Worm (Caenorhabditis elegans) whole organism, young adult: ENCODE measurements around the gene tag-151.
A peak's percentile ranks its signal among the peaks of the same experiment; 100 is the strongest.

Experiments
- B0019.2 ChIP-seq: fragments of 200-800 bp; sonication (Bioruptor generic); conservative IDR thresholded peaks from 2 replicates; pipeline ENCODE4 v1.3.6; 2022; ENCODE audit warnings: missing genetic modification reagents, missing genetic modification characterization, missing compliant biosample characterization
- B0261.1 ChIP-seq: sonication (generic microtip); optimal IDR thresholded peaks from 2 replicates; lab custom pipeline; 2016; ENCODE audit warnings: mild to moderate bottlenecking, missing genetic modification characterization, moderate library complexity, missing compliant biosample characterization
- B0336.3 ChIP-seq: fragments of 200-800 bp; sonication (Bioruptor generic); IDR thresholded peaks from 2 replicates; pipeline ENCODE4 v1.3.6; 2022; ENCODE audit warnings: missing genetic modification characterization, missing compliant biosample characterization
- F22D6.2 ChIP-seq: sonication (generic microtip); optimal IDR thresholded peaks from 2 replicates; lab custom pipeline; 2016; ENCODE audit warnings: mild to moderate bottlenecking, missing genetic modification characterization, missing compliant biosample characterization
- F33H1.4 ChIP-seq: fragments of 200-800 bp; sonication (Bioruptor generic); IDR thresholded peaks from 2 replicates; pipeline ENCODE4 v1.3.6; 2022; ENCODE audit warnings: missing genetic modification reagents, missing genetic modification characterization, missing compliant biosample characterization
- F37B4.10 ChIP-seq: fragments of 200-800 bp; sonication (Bioruptor generic); IDR thresholded peaks from 2 replicates; pipeline ENCODE4 v1.3.6; 2022; ENCODE audit warnings: missing genetic modification characterization, missing compliant biosample characterization
- F49E8.2 ChIP-seq: sonication (generic microtip); optimal IDR thresholded peaks from 3 replicates; lab custom pipeline; 2017; ENCODE audit warnings: missing genetic modification characterization, mild to moderate bottlenecking, missing compliant biosample characterization, antibody characterized with exemption, moderate library complexity; ENCODE audit not compliant: insufficient read depth
- F55B11.4 ChIP-seq: sonication (generic microtip); optimal IDR thresholded peaks from 2 replicates; lab custom pipeline; 2016; ENCODE audit warnings: missing compliant biosample characterization, missing genetic modification characterization, borderline replicate concordance; ENCODE audit not compliant: insufficient read depth
- F57C9.4 ChIP-seq: sonication (generic microtip); optimal IDR thresholded peaks from 2 replicates; lab custom pipeline; 2017; ENCODE audit warnings: mild to moderate bottlenecking, missing genetic modification characterization, missing compliant biosample characterization
- T26A5.8 ChIP-seq: sonication (generic microtip); optimal IDR thresholded peaks from 2 replicates; lab custom pipeline; 2016; ENCODE audit warnings: missing genetic modification characterization, missing compliant biosample characterization
- Y56A3A.18 ChIP-seq: fragments of 200-800 bp; sonication (Bioruptor generic); IDR thresholded peaks from 2 replicates; pipeline ENCODE4 v1.3.6; 2022; ENCODE audit warnings: missing genetic modification reagents, missing genetic modification characterization, missing compliant biosample characterization
- Y67H2A.10 ChIP-seq: fragments of 200-800 bp; sonication (Bioruptor generic); conservative IDR thresholded peaks from 2 replicates; pipeline ENCODE4 v1.3.6; 2022; ENCODE audit warnings: missing genetic modification reagents, missing genetic modification characterization, missing compliant biosample characterization
- Y95B8A.8 ChIP-seq: fragments of 200-800 bp; sonication (Bioruptor generic); IDR thresholded peaks from 2 replicates; pipeline ENCODE4 v1.3.6; 2022; ENCODE audit warnings: missing genetic modification reagents, missing genetic modification characterization, missing compliant biosample characterization
- atf-7 ChIP-seq: sonication (generic microtip); optimal IDR thresholded peaks from 2 replicates; lab custom pipeline; 2017; ENCODE audit warnings: mild to moderate bottlenecking, missing genetic modification characterization, missing compliant biosample characterization
- attf-3 ChIP-seq: fragments of 200-800 bp; sonication (Bioruptor generic); conservative IDR thresholded peaks from 2 replicates; pipeline ENCODE4 v1.3.6; 2022; ENCODE audit warnings: missing genetic modification reagents, missing genetic modification characterization, missing compliant biosample characterization
- attf-5 ChIP-seq: fragments of 200-800 bp; sonication (Bioruptor generic); optimal IDR thresholded peaks from 2 replicates; lab custom pipeline; 2018; ENCODE audit warnings: mild to moderate bottlenecking, missing genetic modification characterization, missing compliant biosample characterization
- attf-6 ChIP-seq: fragments of 200-800 bp; sonication (Bioruptor generic); IDR thresholded peaks from 2 replicates; pipeline ENCODE4 v1.3.6; 2022; ENCODE audit warnings: missing genetic modification reagents, missing genetic modification characterization, missing compliant biosample characterization
- bed-2 ChIP-seq: fragments of 200-800 bp; sonication (Bioruptor generic); IDR thresholded peaks from 2 replicates; pipeline ENCODE4 v1.3.6; 2022; ENCODE audit warnings: missing genetic modification reagents, missing genetic modification characterization, missing compliant biosample characterization
- ccch-3 ChIP-seq: fragments of 200-800 bp; sonication (Bioruptor generic); optimal IDR thresholded peaks from 2 replicates; lab custom pipeline; 2018; ENCODE audit warnings: mild to moderate bottlenecking, missing genetic modification characterization, missing compliant biosample characterization
- ceh-100 ChIP-seq: fragments of 200-800 bp; sonication (Bioruptor generic); IDR thresholded peaks from 2 replicates; pipeline ENCODE4 v1.3.6; 2022; ENCODE audit warnings: missing genetic modification reagents, missing genetic modification characterization, missing compliant biosample characterization
- ceh-40 ChIP-seq: fragments of 200-800 bp; sonication (Bioruptor generic); IDR thresholded peaks from 2 replicates; pipeline ENCODE4 v1.3.6; 2022; ENCODE audit warnings: missing genetic modification characterization, missing compliant biosample characterization
- ceh-79 ChIP-seq: sonication (generic microtip); optimal IDR thresholded peaks from 2 replicates; lab custom pipeline; 2017; ENCODE audit warnings: mild to moderate bottlenecking, missing genetic modification characterization, missing compliant biosample characterization
- ceh-91 ChIP-seq: fragments of 200-800 bp; sonication (Bioruptor generic); IDR thresholded peaks from 2 replicates; pipeline ENCODE4 v1.3.6; 2022; ENCODE audit warnings: missing genetic modification reagents, missing genetic modification characterization, missing compliant biosample characterization
- chd-7 ChIP-seq: sonication (generic microtip); optimal IDR thresholded peaks from 2 replicates; lab custom pipeline; 2016; ENCODE audit warnings: mild to moderate bottlenecking, missing genetic modification characterization, moderate library complexity, missing compliant biosample characterization
- die-1 ChIP-seq: sonication (generic microtip); optimal IDR thresholded peaks from 2 replicates; lab custom pipeline; 2016; ENCODE audit warnings: missing genotype, mild to moderate bottlenecking, missing genetic modification characterization, missing compliant biosample characterization
- egl-44 ChIP-seq: fragments of 200-800 bp; sonication (Bioruptor generic); IDR thresholded peaks from 2 replicates; pipeline ENCODE4 v1.3.6; 2022; ENCODE audit warnings: missing genetic modification reagents, missing genetic modification characterization, missing compliant biosample characterization
- ekl-4 ChIP-seq: fragments of 200-800 bp; sonication (Bioruptor generic); IDR thresholded peaks from 2 replicates; pipeline ENCODE4 v1.3.6; 2022; ENCODE audit warnings: missing genetic modification reagents, missing genetic modification characterization, missing compliant biosample characterization
- ets-4 ChIP-seq: fragments of 200-800 bp; sonication (Bioruptor generic); optimal IDR thresholded peaks from 2 replicates; lab custom pipeline; 2018; ENCODE audit warnings: mild to moderate bottlenecking, missing genetic modification characterization, missing compliant biosample characterization
- hmg-20 ChIP-seq: fragments of 200-800 bp; sonication (Bioruptor generic); IDR thresholded peaks from 2 replicates; pipeline ENCODE4 v1.3.6; 2022; ENCODE audit warnings: missing genetic modification reagents, missing genetic modification characterization, missing compliant biosample characterization
- lin-26 ChIP-seq: fragments of 200-800 bp; sonication (Bioruptor generic); IDR thresholded peaks from 2 replicates; pipeline ENCODE4 v1.3.6; 2022; ENCODE audit warnings: missing genetic modification reagents, missing genetic modification characterization, missing compliant biosample characterization
- lin-54 ChIP-seq: fragments of 200-800 bp; sonication (Bioruptor generic); optimal IDR thresholded peaks from 2 replicates; lab custom pipeline; 2018; ENCODE audit warnings: mild to moderate bottlenecking, missing genetic modification characterization, missing compliant biosample characterization
- lir-1 ChIP-seq: fragments of 200-800 bp; sonication (Bioruptor generic); conservative IDR thresholded peaks from 2 replicates; pipeline ENCODE4 v1.3.6; 2022; ENCODE audit warnings: missing genetic modification reagents, missing genetic modification characterization, missing compliant biosample characterization
- madf-3 ChIP-seq: fragments of 200-800 bp; sonication (Bioruptor generic); IDR thresholded peaks from 2 replicates; pipeline ENCODE4 v1.3.6; 2022; ENCODE audit warnings: missing genetic modification reagents, missing genetic modification characterization, missing compliant biosample characterization
- mcd-1 ChIP-seq: fragments of 200-800 bp; sonication (Bioruptor generic); IDR thresholded peaks from 2 replicates; pipeline ENCODE4 v1.3.6; 2022; ENCODE audit warnings: missing genetic modification reagents, missing genetic modification characterization, missing compliant biosample characterization
- rec-8 ChIP-seq, 2 experiments: sonication (generic microtip); optimal IDR thresholded peaks; 2 replicates each; lab custom pipeline; 2016; ENCODE audit warnings: mild to moderate bottlenecking in 2 of 2, missing genetic modification characterization in 2 of 2, missing genetic modification reagents in 2 of 2, missing genotype in 2 of 2, missing biosample characterization in 1 of 2, missing compliant biosample characterization in 1 of 2, moderate library complexity in 1 of 2
- repo-1 ChIP-seq: sonication (generic microtip); optimal IDR thresholded peaks from 2 replicates; lab custom pipeline; 2017; ENCODE audit warnings: mild to moderate bottlenecking, missing genetic modification characterization, missing compliant biosample characterization
- sdz-38 ChIP-seq: sonication (generic microtip); optimal IDR thresholded peaks from 2 replicates; lab custom pipeline; 2016; ENCODE audit warnings: missing genotype, missing genetic modification characterization, missing compliant biosample characterization
- sea-2 ChIP-seq: fragments of 200-800 bp; sonication (Bioruptor generic); IDR thresholded peaks from 2 replicates; pipeline ENCODE4 v1.3.6; 2022; ENCODE audit warnings: missing genetic modification characterization, missing compliant biosample characterization
- snpc-1.3 ChIP-seq: sonication (generic microtip); optimal IDR thresholded peaks from 2 replicates; lab custom pipeline; 2017; ENCODE audit warnings: missing genetic modification characterization, mild to moderate bottlenecking, missing compliant biosample characterization, antibody characterized with exemption, moderate library complexity, missing genotype, missing genetic modification reagents; ENCODE audit not compliant: insufficient read depth
- snpc-3.4 ChIP-seq: sonication (generic microtip); optimal IDR thresholded peaks from 2 replicates; lab custom pipeline; 2017; ENCODE audit warnings: missing genetic modification characterization, mild to moderate bottlenecking, missing compliant biosample characterization, antibody characterized with exemption, moderate library complexity, missing genotype, missing genetic modification reagents
- snpc-4 ChIP-seq, 5 experiments: fragments of 150-350 bp in 1 of 5; sonication (generic microtip) in 4 of 5; optimal IDR thresholded peaks; 2 replicates each; lab custom pipeline; 2014 to 2018; ENCODE audit warnings: missing genetic modification characterization in 5 of 5, missing biosample characterization in 3 of 5, antibody characterized with exemption in 2 of 5, mild to moderate bottlenecking in 2 of 5, missing compliant biosample characterization in 2 of 5, missing genotype in 2 of 5, moderate library complexity in 2 of 5, missing genetic modification reagents in 1 of 5
- tbx-9 ChIP-seq: sonication (generic microtip); optimal IDR thresholded peaks from 2 replicates; lab custom pipeline; 2016; ENCODE audit warnings: borderline replicate concordance, missing genetic modification characterization, inconsistent platforms, missing compliant biosample characterization
- unc-62 ChIP-seq: fragments of 150-350 bp; optimal IDR thresholded peaks from 2 replicates; lab custom pipeline; 2014; ENCODE audit warnings: missing biosample characterization, missing genetic modification reagents, missing genetic modification characterization
- zim-3 ChIP-seq: sonication (generic microtip); optimal IDR thresholded peaks from 2 replicates; lab custom pipeline; 2017; ENCODE audit warnings: mild to moderate bottlenecking, missing genetic modification characterization, moderate library complexity, missing compliant biosample characterization
- ztf-22 ChIP-seq: fragments of 200-800 bp; sonication (Bioruptor generic); optimal IDR thresholded peaks from 2 replicates; lab custom pipeline; 2018; ENCODE audit warnings: mild to moderate bottlenecking, missing genetic modification characterization, moderate library complexity, missing compliant biosample characterization
- ztf-26 ChIP-seq: sonication (generic microtip); optimal IDR thresholded peaks from 2 replicates; lab custom pipeline; 2017; ENCODE audit warnings: missing genetic modification characterization, missing compliant biosample characterization
- ztf-28 ChIP-seq: fragments of 200-800 bp; sonication (Bioruptor generic); IDR thresholded peaks from 2 replicates; pipeline ENCODE4 v1.3.6; 2022; ENCODE audit warnings: missing genetic modification reagents, missing genetic modification characterization, missing compliant biosample characterization
- ztf-3 ChIP-seq: fragments of 200-800 bp; sonication (Bioruptor generic); optimal IDR thresholded peaks from 2 replicates; lab custom pipeline; 2018; ENCODE audit warnings: mild to moderate bottlenecking, missing genetic modification characterization, missing compliant biosample characterization

The tag-151 gene

DNA sequence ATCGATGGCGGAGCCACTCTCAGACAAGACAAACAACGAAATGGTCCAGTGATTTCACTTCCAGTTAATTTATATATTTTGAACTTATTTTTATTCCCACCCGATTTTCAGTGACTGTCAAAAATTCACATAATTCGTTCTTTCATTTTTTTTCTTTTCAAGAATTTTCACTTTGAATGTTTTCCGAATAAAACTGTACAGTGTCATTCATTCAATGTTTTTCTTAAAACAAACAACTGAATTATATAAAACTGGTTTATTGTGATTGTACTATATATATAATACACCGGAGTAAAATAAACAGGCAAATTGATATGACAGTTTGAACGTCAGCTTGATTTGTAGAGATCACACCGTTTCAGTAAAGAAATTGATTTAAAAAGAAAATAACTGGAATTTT lies 7.1 kb upstream of the tag-151 start (continued):
- TF ChIP-seq F55B11.4 (tag; lab: Kevin White, UChicago), result no peak
- no peak for TF ChIP-seq ztf-22 (GFP tag; lab: Kevin White, UChicago)
- no peak for TF ChIP-seq unc-62 (GFP tag; lab: Kevin White, UChicago)
- no peak for TF ChIP-seq Y56A3A.18
- TF ChIP-seq mcd-1 (GFP tag; lab: Robert Waterston, UW), result no peak
- peak; percentile 46 for TF ChIP-seq snpc-1.3 (tag; lab: Kevin White, UChicago)
- no peak for TF ChIP-seq B0019.2 (GFP tag; lab: Robert Waterston, UW)
- no peak for TF ChIP-seq tbx-9 (tag; lab: Kevin White, UChicago)
- TF ChIP-seq ceh-100, result no peak; the same call in 1 of the 2 replicates
- TF ChIP-seq lin-54 (GFP tag; lab: Kevin White, UChicago), result peak; percentile 58
- no peak; the same call in none of the 2 replicates for TF ChIP-seq Y95B8A.8 (GFP tag; lab: Robert Waterston, UW)
- no peak for TF ChIP-seq bed-2 (GFP tag; lab: Robert Waterston, UW)
- peak; percentile 48 for TF ChIP-seq snpc-3.4
- TF ChIP-seq atf-7, result peak; percentile 11
- no peak for TF ChIP-seq snpc-4 (GFP tag; optimal IDR thresholded peaks at IDR 0.05; lab: Kevin White, UChicago)
- TF ChIP-seq snpc-4 (tag; optimal IDR thresholded peaks at IDR 0.05; lab: Kevin White, UChicago), result no peak
- TF ChIP-seq B0261.1 (tag; lab: Kevin White, UChicago), result no peak
- TF ChIP-seq ceh-79 (tag; lab: Kevin White, UChicago), result no peak
- TF ChIP-seq T26A5.8, result no peak
- TF ChIP-seq lin-26, result peak; percentile 78
- TF ChIP-seq lir-1 (GFP tag; lab: Robert Waterston, UW), result no peak
- TF ChIP-seq F49E8.2 (tag; lab: Kevin White, UChicago), result peak; percentile 62
- TF ChIP-seq F22D6.2 (tag; lab: Kevin White, UChicago), result no peak
- peak; percentile 76 for TF ChIP-seq madf-3 (GFP tag; lab: Robert Waterston, UW)
- no peak for TF ChIP-seq ets-4 (GFP tag; lab: Kevin White, UChicago)
- no peak for TF ChIP-seq attf-3
- peak; percentile 53 for TF ChIP-seq repo-1 (tag; lab: Kevin White, UChicago)
- no peak for TF ChIP-seq hmg-20 (GFP tag; lab: Robert Waterston, UW)
- TF ChIP-seq attf-6, result peak; percentile 76
- no peak for TF ChIP-seq F57C9.4 (tag; lab: Kevin White, UChicago)
- TF ChIP-seq ceh-40 (GFP tag; lab: Robert Waterston, UW), result no peak
- TF ChIP-seq ceh-91, result no peak
- no peak for TF ChIP-seq Y67H2A.10 (GFP tag; lab: Robert Waterston, UW)
- no peak for TF ChIP-seq sdz-38 (tag; lab: Kevin White, UChicago)
- TF ChIP-seq ccch-3 (GFP tag; lab: Kevin White, UChicago), result no peak
- TF ChIP-seq attf-5, result no peak
- TF ChIP-seq ztf-3 (GFP tag; lab: Kevin White, UChicago), result no peak
- TF ChIP-seq sea-2, result no peak
- no peak for TF ChIP-seq rec-8 (tag; optimal IDR thresholded peaks at IDR 0.05; lab: Kevin White, UChicago)
- TF ChIP-seq ztf-28 (GFP tag; lab: Robert Waterston, UW), result no peak
- TF ChIP-seq ekl-4, result peak; percentile 74
- TF ChIP-seq B0336.3, result peak; percentile 70; the same call in 1 of the 2 replicates
- TF ChIP-seq die-1 (tag; lab: Kevin White, UChicago), result peak; percentile 10
- TF ChIP-seq F37B4.10 (GFP tag; lab: Robert Waterston, UW), result no peak
- TF ChIP-seq egl-44 (GFP tag; lab: Robert Waterston, UW), result no peak
- TF ChIP-seq ztf-26, result no peak
- TF ChIP-seq chd-7 (tag; lab: Kevin White, UChicago), result no peak
- peak; percentile 36; the same call in 1 of the 2 replicates for TF ChIP-seq F33H1.4
- no peak for TF ChIP-seq zim-3
